Worm (Caenorhabditis elegans): ENCODE results near the gene T12D8.5.
A peak's percentile ranks its signal among the peaks of the same experiment; 100 is the strongest.

Gene T12D8.5

ce11 chrIII:13615530-13615929 lies 11.1 kb downstream of the T12D8.5 start:
- TF ChIP-seq ets-7 (tag; optimal IDR thresholded peaks at IDR 0.05) (no peak), hmbx-1 (tag; optimal IDR thresholded peaks at IDR 0.05) (no peak), tra-4 (tag; optimal IDR thresholded peaks at IDR 0.05) (no peak), ceh-13 (GFP tag; optimal IDR thresholded peaks at IDR 0.05) (no peak), hmg-4 (GFP tag; optimal IDR thresholded peaks at IDR 0.05) (peak; percentile 21), tbx-37 (GFP tag; conservative IDR thresholded peaks at IDR 0.05) (no peak), ceh-36 (tag; optimal IDR thresholded peaks at IDR 0.05) (no peak), hnd-1 (tag; optimal IDR thresholded peaks at IDR 0.05) (no peak)

ce11 chrIII:13614751-13615150 lies 11.8 kb downstream of the T12D8.5 start:
- TF ChIP-seq ama-1 (optimal IDR thresholded peaks at IDR 0.05) (no peak), tbx-11 (GFP tag; IDR thresholded peaks at IDR 0.05) (no peak), scrt-1 (GFP tag; IDR thresholded peaks at IDR 0.05) (no peak), tra-4 (tag; optimal IDR thresholded peaks at IDR 0.05) (no peak), tbx-37 (GFP tag; conservative IDR thresholded peaks at IDR 0.05) (no peak), hnd-1 (tag; optimal IDR thresholded peaks at IDR 0.05) (no peak), hmg-4 (GFP tag; optimal IDR thresholded peaks at IDR 0.05) (no peak), ceh-36 (tag; optimal IDR thresholded peaks at IDR 0.05) (no peak)

ce11 chrIII:13614206-13614605 lies 12.4 kb downstream of the T12D8.5 start:
- TF ChIP-seq ama-1 (optimal IDR thresholded peaks at IDR 0.05) (no peak), hmbx-1 (tag; optimal IDR thresholded peaks at IDR 0.05) (no peak), flt-1 (GFP tag; IDR thresholded peaks at IDR 0.05) (no peak), ceh-36 (tag; optimal IDR thresholded peaks at IDR 0.05) (no peak), tra-4 (tag; optimal IDR thresholded peaks at IDR 0.05) (no peak), ets-7 (tag; optimal IDR thresholded peaks at IDR 0.05) (no peak), hmg-4 (GFP tag; optimal IDR thresholded peaks at IDR 0.05) (no peak), F13C5.2 (tag; optimal IDR thresholded peaks at IDR 0.05) (no peak), ceh-13 (GFP tag; optimal IDR thresholded peaks at IDR 0.05) (no peak), scrt-1 (GFP tag; IDR thresholded peaks at IDR 0.05) (no peak), tbx-11 (GFP tag; IDR thresholded peaks at IDR 0.05) (no peak), hnd-1 (tag; optimal IDR thresholded peaks at IDR 0.05) (no peak), sea-1 (GFP tag; conservative IDR thresholded peaks at IDR 0.05) (no peak), B0310.2 (tag; optimal IDR thresholded peaks at IDR 0.05) (no peak), tbx-37 (GFP tag; conservative IDR thresholded peaks at IDR 0.05) (no peak)

ce11 chrIII:13607833-13608232 lies 18.8 kb downstream of the T12D8.5 start, which contains the start of gene shpk-1:
Gene shpk-1, plus strand, starts transcription at chrIII:13608020.
- no peak for TF ChIP-seq F13C5.2 (tag; optimal IDR thresholded peaks at IDR 0.05)
- no peak for TF ChIP-seq ets-7 (tag; optimal IDR thresholded peaks at IDR 0.05)
- no peak for TF ChIP-seq ceh-13 (GFP tag; optimal IDR thresholded peaks at IDR 0.05)
- no peak for TF ChIP-seq scrt-1 (GFP tag; IDR thresholded peaks at IDR 0.05)
- no peak for TF ChIP-seq hmbx-1 (tag; optimal IDR thresholded peaks at IDR 0.05)
- TF ChIP-seq B0310.2 (tag; optimal IDR thresholded peaks at IDR 0.05) = no peak
- no peak for TF ChIP-seq ceh-36 (tag; optimal IDR thresholded peaks at IDR 0.05)
- TF ChIP-seq aly-1 (tag; optimal IDR thresholded peaks at IDR 0.05) = no peak
- TF ChIP-seq flt-1 (GFP tag; IDR thresholded peaks at IDR 0.05) = no peak
- TF ChIP-seq hnd-1 (tag; optimal IDR thresholded peaks at IDR 0.05) = no peak
- TF ChIP-seq tra-4 (tag; optimal IDR thresholded peaks at IDR 0.05) = no peak
- no peak for TF ChIP-seq tbx-11 (GFP tag; IDR thresholded peaks at IDR 0.05)
- no peak for TF ChIP-seq pes-1 (GFP tag; IDR thresholded peaks at IDR 0.05)
- no peak for TF ChIP-seq tbx-37 (GFP tag; conservative IDR thresholded peaks at IDR 0.05)
- TF ChIP-seq ama-1 (optimal IDR thresholded peaks at IDR 0.05) = no peak
- no peak for TF ChIP-seq sea-1 (GFP tag; conservative IDR thresholded peaks at IDR 0.05)
- TF ChIP-seq hmg-4 (GFP tag; optimal IDR thresholded peaks at IDR 0.05) = no peak

ce11 chrIII:13606865-13607264 lies 19.7 kb downstream of the T12D8.5 start:
- TF ChIP-seq B0310.2 (tag; optimal IDR thresholded peaks at IDR 0.05) = no peak
- TF ChIP-seq scrt-1 (GFP tag; IDR thresholded peaks at IDR 0.05) = no peak
- no peak for TF ChIP-seq ceh-13 (GFP tag; optimal IDR thresholded peaks at IDR 0.05)
- no peak for TF ChIP-seq aly-1 (tag; optimal IDR thresholded peaks at IDR 0.05)
- TF ChIP-seq hmg-4 (GFP tag; optimal IDR thresholded peaks at IDR 0.05) = no peak
- no peak for TF ChIP-seq tra-4 (tag; optimal IDR thresholded peaks at IDR 0.05)
- TF ChIP-seq hnd-1 (tag; optimal IDR thresholded peaks at IDR 0.05) = no peak

- TF ChIP-seq hmg-4 (GFP tag; optimal IDR thresholded peaks at IDR 0.05) (no peak), tbx-11 (GFP tag; IDR thresholded peaks at IDR 0.05) (no peak), tbx-37 (GFP tag; conservative IDR thresholded peaks at IDR 0.05) (no peak), flt-1 (GFP tag; IDR thresholded peaks at IDR 0.05) (no peak), F13C5.2 (tag; optimal IDR thresholded peaks at IDR 0.05) (no peak), ama-1 (optimal IDR thresholded peaks at IDR 0.05) (no peak), hnd-1 (tag; optimal IDR thresholded peaks at IDR 0.05) (no peak), pes-1 (GFP tag; IDR thresholded peaks at IDR 0.05) (no peak), ceh-36 (tag; optimal IDR thresholded peaks at IDR 0.05) (no peak), hmbx-1 (tag; optimal IDR thresholded peaks at IDR 0.05) (no peak), ceh-13 (GFP tag; optimal IDR thresholded peaks at IDR 0.05) (no peak), ets-7 (tag; optimal IDR thresholded peaks at IDR 0.05) (no peak), tra-4 (tag; optimal IDR thresholded peaks at IDR 0.05) (no peak), scrt-1 (GFP tag; IDR thresholded peaks at IDR 0.05) (no peak), aly-1 (tag; optimal IDR thresholded peaks at IDR 0.05) (no peak), B0310.2 (tag; optimal IDR thresholded peaks at IDR 0.05) (no peak), sea-1 (GFP tag; conservative IDR thresholded peaks at IDR 0.05) (no peak)
These were observed 20.5 kb downstream of the T12D8.5 start, which contains the start of gene act-5 for ce11 chrIII:13606016-13606530. Gene act-5, minus strand, starts transcription at chrIII:13606066.

- TF ChIP-seq ama-1 (optimal IDR thresholded peaks at IDR 0.05) = no peak
- TF ChIP-seq B0310.2 (tag; optimal IDR thresholded peaks at IDR 0.05) = no peak
- no peak for TF ChIP-seq scrt-1 (GFP tag; IDR thresholded peaks at IDR 0.05)
- no peak for TF ChIP-seq tra-4 (tag; optimal IDR thresholded peaks at IDR 0.05)
- no peak for TF ChIP-seq pes-1 (GFP tag; IDR thresholded peaks at IDR 0.05)
- TF ChIP-seq hmg-4 (GFP tag; optimal IDR thresholded peaks at IDR 0.05) = no peak
- no peak for TF ChIP-seq ceh-13 (GFP tag; optimal IDR thresholded peaks at IDR 0.05)
These were observed 21.8 kb downstream of the T12D8.5 start for ce11 chrIII:13604834-13605233.

Data from whole organism, early embryonic.